Fruit fly (Drosophila melanogaster) whole organism, embryonic: ENCODE results near the gene Bfc.
A peak's percentile ranks its signal among the peaks of the same experiment; 100 is the strongest.

Experiments used
- Atf6 ChIP-seq: fragments of 200-800 bp; sonication (Bioruptor generic); IDR thresholded peaks from 2 replicates; pipeline ENCODE4 v1.3.6; 2022; ENCODE audit warnings: missing biosample characterization, missing genetic modification characterization
- B-H2 ChIP-seq: fragments of 200-800 bp; sonication (Bioruptor generic); optimal IDR thresholded peaks from 2 replicates; lab custom pipeline; 2018; ENCODE audit warnings: missing biosample characterization, mild to moderate bottlenecking, missing genetic modification characterization
- BEAF-32 ChIP-seq: fragments of 200-800 bp; sonication (Bioruptor generic); optimal IDR thresholded peaks from 3 replicates; lab custom pipeline; 2017; ENCODE audit warnings: missing biosample characterization, missing genetic modification characterization, mild to moderate bottlenecking, moderate library complexity, missing genetic modification reagents
- CG11504 ChIP-seq: fragments of 200-800 bp; sonication (Bioruptor generic); optimal IDR thresholded peaks from 3 replicates; lab custom pipeline; 2019; ENCODE audit warnings: missing biosample characterization, mild to moderate bottlenecking, missing genetic modification characterization, moderate library complexity
- CG11695 ChIP-seq: fragments of 200-800 bp; sonication (Bioruptor generic); IDR thresholded peaks from 3 replicates; pipeline ENCODE4 v1.3.6; 2022; ENCODE audit warnings: missing biosample characterization, missing genetic modification characterization
- CG11696 ChIP-seq: fragments of 200-800 bp; sonication (Bioruptor generic); IDR thresholded peaks from 2 replicates; pipeline ENCODE4 v1.3.6; 2022; ENCODE audit warnings: missing biosample characterization, missing genetic modification characterization
- CG12155 ChIP-seq: fragments of 200-800 bp; sonication (Bioruptor generic); optimal IDR thresholded peaks from 3 replicates; lab custom pipeline; 2016; ENCODE audit warnings: missing biosample characterization, missing genetic modification characterization
- CG12391 ChIP-seq: fragments of 200-800 bp; sonication (Bioruptor generic); optimal IDR thresholded peaks from 3 replicates; lab custom pipeline; 2018; ENCODE audit warnings: missing biosample characterization, mild to moderate bottlenecking, missing genetic modification characterization, moderate library complexity
- CG15269 ChIP-seq: fragments of 200-800 bp; sonication (Bioruptor generic); optimal IDR thresholded peaks from 2 replicates; lab custom pipeline; 2018; ENCODE audit warnings: missing biosample characterization, mild to moderate bottlenecking, missing genetic modification characterization, moderate library complexity
- CG17361 ChIP-seq: fragments of 200-800 bp; sonication (Bioruptor generic); IDR thresholded peaks from 3 replicates; pipeline ENCODE4 v1.3.6; 2022; ENCODE audit warnings: missing biosample characterization, missing genetic modification characterization
- CG18476 ChIP-seq: fragments of 200-800 bp; sonication (Bioruptor generic); optimal IDR thresholded peaks from 2 replicates; lab custom pipeline; 2016; ENCODE audit warnings: missing biosample characterization, mild to moderate bottlenecking, missing genetic modification characterization
- CG2889 ChIP-seq: fragments of 200-800 bp; sonication (Bioruptor generic); IDR thresholded peaks from 3 replicates; pipeline ENCODE4 v1.3.6; 2022; ENCODE audit warnings: missing biosample characterization, missing genetic modification characterization
- CG31365 ChIP-seq: fragments of 200-800 bp; sonication (Bioruptor generic); optimal IDR thresholded peaks from 2 replicates; lab custom pipeline; 2018; ENCODE audit warnings: missing biosample characterization, mild to moderate bottlenecking, missing genetic modification characterization
- CG6765 ChIP-seq: fragments of 200-800 bp; sonication (Bioruptor generic); optimal IDR thresholded peaks from 3 replicates; lab custom pipeline; 2017; ENCODE audit warnings: missing biosample characterization, mild to moderate bottlenecking, missing genetic modification characterization
- CG6813 ChIP-seq: fragments of 200-800 bp; sonication (Bioruptor generic); optimal IDR thresholded peaks from 2 replicates; lab custom pipeline; 2017; ENCODE audit warnings: missing biosample characterization, missing genetic modification characterization, mild to moderate bottlenecking, moderate library complexity, missing genetic modification reagents
- CG7839 ChIP-seq: fragments of 200-800 bp; sonication (Bioruptor generic); optimal IDR thresholded peaks from 3 replicates; lab custom pipeline; 2018; ENCODE audit warnings: missing biosample characterization, mild to moderate bottlenecking, missing genetic modification characterization, moderate library complexity
- Dp ChIP-seq: fragments of 200-800 bp; sonication (Bioruptor generic); optimal IDR thresholded peaks from 2 replicates; lab custom pipeline; 2018; ENCODE audit warnings: missing biosample characterization, mild to moderate bottlenecking, missing genetic modification characterization, moderate library complexity
- Drgx ChIP-seq: fragments of 200-800 bp; sonication (Bioruptor generic); IDR thresholded peaks from 2 replicates; pipeline ENCODE4 v1.3.6; 2022; ENCODE audit warnings: missing biosample characterization, missing genetic modification characterization
- Fer3 ChIP-seq: fragments of 200-800 bp; sonication (Bioruptor generic); optimal IDR thresholded peaks from 2 replicates; lab custom pipeline; 2018; ENCODE audit warnings: missing biosample characterization, mild to moderate bottlenecking, missing genetic modification characterization, moderate library complexity
- Gug ChIP-seq: fragments of 200-800 bp; sonication (Bioruptor generic); IDR thresholded peaks from 4 replicates; pipeline ENCODE4 v1.3.6; 2022; ENCODE audit warnings: missing biosample characterization, missing genetic modification characterization
- Hand ChIP-seq: fragments of 200-800 bp; sonication (Bioruptor generic); optimal IDR thresholded peaks from 2 replicates; lab custom pipeline; 2017; ENCODE audit warnings: mild to moderate bottlenecking, missing biosample characterization, missing genetic modification reagents, missing genetic modification characterization
- Hr3 ChIP-seq: fragments of 200-800 bp; sonication (Bioruptor generic); optimal IDR thresholded peaks from 3 replicates; lab custom pipeline; 2016; ENCODE audit warnings: missing biosample characterization, missing genetic modification characterization
- Mes4 ChIP-seq: fragments of 200-800 bp; sonication (Bioruptor generic); optimal IDR thresholded peaks from 2 replicates; lab custom pipeline; 2016; ENCODE audit warnings: missing biosample characterization, missing genetic modification characterization
- Neu2 ChIP-seq: fragments of 200-800 bp; sonication (Bioruptor generic); optimal IDR thresholded peaks from 3 replicates; lab custom pipeline; 2016; ENCODE audit warnings: missing biosample characterization, missing genetic modification characterization, borderline replicate concordance
- Oaz ChIP-seq: fragments of 200-800 bp; sonication (Bioruptor generic); IDR thresholded peaks from 2 replicates; pipeline ENCODE4 v1.3.6; 2022; ENCODE audit warnings: missing biosample characterization, missing genetic modification characterization
- Six4 ChIP-seq: fragments of 200-800 bp; sonication (Bioruptor generic); optimal IDR thresholded peaks from 2 replicates; lab custom pipeline; 2016; ENCODE audit warnings: missing biosample characterization, missing genetic modification characterization
- Sox100B ChIP-seq: fragments of 200-800 bp; sonication (Bioruptor generic); optimal IDR thresholded peaks from 3 replicates; lab custom pipeline; 2018; ENCODE audit warnings: missing biosample characterization, mild to moderate bottlenecking, missing genetic modification characterization
- Sry-β ChIP-seq: fragments of 200-800 bp; sonication (Bioruptor generic); optimal IDR thresholded peaks from 2 replicates; lab custom pipeline; 2018; ENCODE audit warnings: missing biosample characterization, mild to moderate bottlenecking, missing genetic modification characterization, moderate library complexity
- Tbp ChIP-seq: fragments of >200 bp; optimal IDR thresholded peaks from 2 replicates; lab custom pipeline; 2018; ENCODE audit warnings: missing biosample characterization, missing genetic modification characterization
- Vsx1 ChIP-seq: fragments of 200-800 bp; sonication (Bioruptor generic); optimal IDR thresholded peaks from 2 replicates; lab custom pipeline; 2017; ENCODE audit warnings: missing biosample characterization, mild to moderate bottlenecking, missing genetic modification characterization, missing genetic modification reagents
- chn ChIP-seq: fragments of 200-800 bp; sonication (Bioruptor generic); optimal IDR thresholded peaks from 2 replicates; lab custom pipeline; 2016; ENCODE audit warnings: missing biosample characterization, missing genetic modification characterization
- croc ChIP-seq: fragments of 200-800 bp; sonication (Bioruptor generic); conservative IDR thresholded peaks from 3 replicates; pipeline ENCODE4 v1.3.6; 2022; ENCODE audit warnings: missing biosample characterization, missing genetic modification characterization
- crol ChIP-seq: fragments of 200-800 bp; sonication (Bioruptor generic); IDR thresholded peaks from 2 replicates; pipeline ENCODE4 v1.3.6; 2022; ENCODE audit warnings: missing biosample characterization, missing genetic modification characterization
- dmrt11E ChIP-seq: fragments of 200-800 bp; sonication (Bioruptor generic); optimal IDR thresholded peaks from 3 replicates; lab custom pipeline; 2018; ENCODE audit warnings: missing biosample characterization, mild to moderate bottlenecking, missing genetic modification characterization, moderate library complexity
- dmrt99B ChIP-seq: fragments of 200-800 bp; sonication (Bioruptor generic); optimal IDR thresholded peaks from 2 replicates; lab custom pipeline; 2018; ENCODE audit warnings: missing biosample characterization, mild to moderate bottlenecking, missing genetic modification characterization, moderate library complexity
- esg ChIP-seq: fragments of 200-800 bp; sonication (Bioruptor generic); conservative IDR thresholded peaks from 2 replicates; pipeline ENCODE4 v1.3.6; 2022; ENCODE audit warnings: missing biosample characterization, missing genetic modification characterization
- gsb-n ChIP-seq: fragments of 200-800 bp; sonication (Bioruptor generic); optimal IDR thresholded peaks from 3 replicates; lab custom pipeline; 2018; ENCODE audit warnings: missing biosample characterization, mild to moderate bottlenecking, missing genetic modification characterization
- h ChIP-seq: fragments of >200 bp; optimal IDR thresholded peaks from 2 replicates; lab custom pipeline; 2017
- her ChIP-seq: fragments of 200-800 bp; sonication (Bioruptor generic); optimal IDR thresholded peaks from 2 replicates; lab custom pipeline; 2016; ENCODE audit warnings: missing biosample characterization, missing genetic modification characterization
- hkb ChIP-seq, 2 experiments: fragments of 200-800 bp in 1 of 2; fragments of >200 bp in 1 of 2; sonication (Bioruptor generic) in 1 of 2; IDR thresholded peaks in 1 of 2; optimal IDR thresholded peaks in 1 of 2; 2 replicates each; pipeline versions ENCODE4 v1.3.6 to Lab custom; 2017 to 2022; ENCODE audit warnings: missing biosample characterization in 1 of 2, missing genetic modification characterization in 1 of 2
- hth ChIP-seq: fragments of >200 bp; optimal IDR thresholded peaks from 2 replicates; lab custom pipeline; 2017; ENCODE audit warnings: inconsistent platforms
- jigr1 ChIP-seq: fragments of 200-800 bp; sonication (Bioruptor generic); IDR thresholded peaks from 3 replicates; pipeline ENCODE4 v1.3.6; 2022; ENCODE audit warnings: missing biosample characterization, missing genetic modification characterization
- mld ChIP-seq: fragments of 200-800 bp; sonication (Bioruptor generic); IDR thresholded peaks from 3 replicates; pipeline ENCODE4 v1.3.6; 2022; ENCODE audit warnings: missing biosample characterization, missing genetic modification characterization; ENCODE audit not compliant: partially characterized antibody
- pzg ChIP-seq: fragments of 200-800 bp; sonication (Bioruptor generic); optimal IDR thresholded peaks from 3 replicates; lab custom pipeline; 2018; ENCODE audit warnings: missing biosample characterization, mild to moderate bottlenecking, missing genetic modification characterization, moderate library complexity
- ranshi ChIP-seq: fragments of 200-800 bp; sonication (Bioruptor generic); IDR thresholded peaks from 2 replicates; pipeline ENCODE4 v1.3.6; 2022; ENCODE audit warnings: missing biosample characterization, missing genetic modification characterization
- slou ChIP-seq: fragments of 200-800 bp; sonication (Bioruptor generic); optimal IDR thresholded peaks from 3 replicates; lab custom pipeline; 2016; ENCODE audit warnings: missing biosample characterization, missing genetic modification characterization
- sob ChIP-seq: fragments of 200-800 bp; sonication (Bioruptor generic); IDR thresholded peaks from 2 replicates; pipeline ENCODE4 v1.3.6; 2022; ENCODE audit warnings: missing biosample characterization, missing genetic modification characterization
- tx ChIP-seq: fragments of 200-800 bp; sonication (Bioruptor generic); optimal IDR thresholded peaks from 2 replicates; lab custom pipeline; 2016; ENCODE audit warnings: missing biosample characterization, missing genetic modification characterization

Gene Bfc

dm6 chr3L:1204674-1205547, 45.6 kb upstream of the Bfc start, which contains the start of gene CG9119 (continued):
- no peak for TF ChIP-seq slou (GFP tag; lab: Kevin White, UChicago)
- no peak for TF ChIP-seq hkb (optimal IDR thresholded peaks at IDR 0.05; lab: Kevin White, UChicago)
- TF ChIP-seq hkb (GFP tag; IDR thresholded peaks at IDR 0.05; lab: Robert Waterston, UW), result peak; percentile 59; the same call in 1 of the 2 replicates
- peak; percentile 47 for TF ChIP-seq Fer3
- peak; percentile 1 for TF ChIP-seq CG6765 (GFP tag; lab: Kevin White, UChicago)
- peak; percentile 75 for TF ChIP-seq Hand (GFP tag; lab: Kevin White, UChicago)
- no peak for TF ChIP-seq Tbp (GFP tag; lab: Kevin White, UChicago)
- TF ChIP-seq croc (GFP tag; lab: Robert Waterston, UW), result no peak; the same call in 2 of the 3 replicates
- TF ChIP-seq h, result no peak
- TF ChIP-seq crol (GFP tag; lab: Robert Waterston, UW), result peak; percentile 72
- TF ChIP-seq Mes4 (GFP tag; lab: Kevin White, UChicago), result peak; percentile 45
- peak; percentile 77 for TF ChIP-seq CG7839 (tag; lab: Kevin White, UChicago)
- TF ChIP-seq Sox100B, result peak; percentile 71
- peak; percentile 60 for TF ChIP-seq CG6813 (GFP tag; lab: Kevin White, UChicago)
- TF ChIP-seq jigr1 (GFP tag; lab: Robert Waterston, UW), result no peak
- TF ChIP-seq dmrt99B, result peak; percentile 75
- TF ChIP-seq Gug, result peak; percentile 63
- no peak; the same call in 1 of the 2 replicates for TF ChIP-seq ranshi
- TF ChIP-seq Neu2 (GFP tag; lab: Kevin White, UChicago), result no peak
- TF ChIP-seq CG17361 (GFP tag; lab: Robert Waterston, UW), result peak; percentile 82
- TF ChIP-seq Hr3 (GFP tag; lab: Kevin White, UChicago), result peak; percentile 57
- TF ChIP-seq B-H2 (GFP tag; lab: Kevin White, UChicago), result peak; percentile 19
- peak; percentile 75 for TF ChIP-seq CG11504 (tag; lab: Kevin White, UChicago)
- no peak for TF ChIP-seq mld (GFP tag; lab: Robert Waterston, UW)
- peak; percentile 56 for TF ChIP-seq CG12155 (GFP tag; lab: Kevin White, UChicago)
- TF ChIP-seq tx, result peak; percentile 49
- no peak for TF ChIP-seq hth (lab: Kevin White, UChicago)
- peak; percentile 55; the same call in 2 of the 3 replicates for TF ChIP-seq CG11695 (GFP tag; lab: Robert Waterston, UW)
- peak; percentile 75 for TF ChIP-seq CG15269 (tag; lab: Kevin White, UChicago)
- TF ChIP-seq CG11696 (GFP tag; lab: Robert Waterston, UW), result no peak
- TF ChIP-seq Oaz, result no peak
- TF ChIP-seq Sry-β (GFP tag; lab: Kevin White, UChicago), result no peak
- TF ChIP-seq Atf6 (GFP tag; lab: Robert Waterston, UW), result peak; percentile 74
- no peak for TF ChIP-seq chn
- TF ChIP-seq CG31365 (tag; lab: Kevin White, UChicago), result peak; percentile 9
- no peak for TF ChIP-seq Drgx
- peak; percentile 32 for TF ChIP-seq CG18476 (GFP tag; lab: Kevin White, UChicago)
- TF ChIP-seq esg (GFP tag; lab: Robert Waterston, UW), result peak; percentile 61
- peak; percentile 64 for TF ChIP-seq CG12391 (tag; lab: Kevin White, UChicago)
- TF ChIP-seq Dp (GFP tag; lab: Kevin White, UChicago), result no peak
- peak; percentile 16 for TF ChIP-seq dmrt11E (tag; lab: Kevin White, UChicago)
- 0 out of 3 replicates have a peak, but pooled peaks have one; percentile 24 for TF ChIP-seq CG2889
- TF ChIP-seq sob, result peak; percentile 38; the same call in 1 of the 2 replicates
- TF ChIP-seq Vsx1 (GFP tag; lab: Kevin White, UChicago), result peak; percentile 81
- no peak for TF ChIP-seq pzg
- TF ChIP-seq gsb-n, result peak; percentile 66
- peak; percentile 65 for TF ChIP-seq her
- no peak for TF ChIP-seq BEAF-32 (GFP tag; lab: Kevin White, UChicago)
- peak; percentile 54 for TF ChIP-seq Six4 (GFP tag; lab: Kevin White, UChicago)
